Fruit fly (Drosophila melanogaster) whole organism, wandering third instar larva: ENCODE data around the gene Nplp3.

Experiments used
- Abd-B ChIP-seq: fragments of >200 bp; optimal IDR thresholded peaks from 2 replicates; lab custom pipeline; 2017; ENCODE audit warnings: missing biosample characterization, missing genetic modification characterization
- HLH106 ChIP-seq: fragments of 200-800 bp; optimal IDR thresholded peaks from 3 replicates; lab custom pipeline; 2019; ENCODE audit warnings: missing biosample characterization, mild to moderate bottlenecking, missing genetic modification characterization, moderate library complexity
- Hr78 ChIP-seq: fragments of >200 bp; optimal IDR thresholded peaks from 2 replicates; lab custom pipeline; 2017; ENCODE audit warnings: missing biosample characterization, missing genetic modification characterization
- Jra ChIP-seq: sonication (Bioruptor generic); optimal IDR thresholded peaks from 2 replicates; lab custom pipeline; 2016; ENCODE audit warnings: missing biosample characterization, missing genetic modification characterization
- Mio ChIP-seq: sonication (Bioruptor generic); optimal IDR thresholded peaks from 2 replicates; lab custom pipeline; 2016; ENCODE audit warnings: missing biosample characterization, missing genetic modification characterization
- Myc ChIP-seq: fragments of >200 bp; optimal IDR thresholded peaks from 2 replicates; lab custom pipeline; 2017
- OdsH ChIP-seq: fragments of 200-800 bp; sonication (Bioruptor generic); optimal IDR thresholded peaks from 2 replicates; lab custom pipeline; 2016; ENCODE audit warnings: missing biosample characterization, mild to moderate bottlenecking, missing genetic modification characterization
- Sp1 ChIP-seq: fragments of 200-800 bp; sonication (Bioruptor generic); optimal IDR thresholded peaks from 3 replicates; lab custom pipeline; 2019; ENCODE audit warnings: missing biosample characterization, mild to moderate bottlenecking, missing genetic modification characterization, moderate library complexity
- h ChIP-seq: fragments of 200-800 bp; sonication (Bioruptor generic); optimal IDR thresholded peaks from 3 replicates; lab custom pipeline; 2016; ENCODE audit warnings: missing biosample characterization, mild to moderate bottlenecking, missing genetic modification characterization
- pan ChIP-seq: fragments of >200 bp; optimal IDR thresholded peaks from 2 replicates; lab custom pipeline; 2017
- psq ChIP-seq: fragments of 200-800 bp; sonication (Bioruptor generic); optimal IDR thresholded peaks from 3 replicates; lab custom pipeline; 2017; ENCODE audit warnings: missing biosample characterization, mild to moderate bottlenecking, missing genetic modification characterization, moderate library complexity
- rgr ChIP-seq: fragments of 200-800 bp; sonication (Bioruptor generic); optimal IDR thresholded peaks from 3 replicates; lab custom pipeline; 2016; ENCODE audit warnings: missing biosample characterization, mild to moderate bottlenecking, missing genetic modification characterization
- usp ChIP-seq: fragments of >200 bp; optimal IDR thresholded peaks from 2 replicates; lab custom pipeline; 2017; ENCODE audit warnings: missing biosample characterization, missing genetic modification characterization

DNA sequence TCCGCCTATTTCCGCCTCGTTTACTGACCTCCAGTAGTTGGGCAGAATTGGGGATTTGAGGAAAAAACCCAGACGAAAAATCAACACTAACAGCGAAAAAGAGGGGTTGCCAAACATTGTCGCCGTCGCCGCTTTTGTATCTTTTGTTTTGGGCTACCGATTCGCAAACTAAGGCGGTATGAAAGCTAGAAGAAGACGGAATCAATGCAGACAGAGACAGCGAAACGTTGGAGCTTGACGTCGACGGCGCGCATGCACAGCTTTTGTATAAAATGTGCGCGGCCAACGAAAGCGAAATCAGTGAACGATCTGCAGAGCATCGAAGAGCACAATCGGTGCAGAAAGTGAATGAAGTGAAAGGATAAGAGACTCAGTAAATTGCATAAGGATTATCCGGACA, 20.9 kb downstream of the Nplp3 start, which contains the start of gene CG4998:
- TF ChIP-seq rgr (GFP tag; lab: Kevin White, UChicago) = no peak
- no peak for TF ChIP-seq OdsH (GFP tag; lab: Kevin White, UChicago)
- TF ChIP-seq Abd-B (GFP tag; lab: Kevin White, UChicago) = no peak
- no peak for TF ChIP-seq Hr78
- no peak for TF ChIP-seq psq (GFP tag; lab: Kevin White, UChicago)
- no peak for TF ChIP-seq usp (GFP tag; lab: Kevin White, UChicago)
- TF ChIP-seq h (GFP tag; lab: Kevin White, UChicago) = no peak
- TF ChIP-seq pan (lab: Kevin White, UChicago) = no peak
- no peak for TF ChIP-seq Myc (lab: Kevin White, UChicago)
- TF ChIP-seq HLH106 = no peak
- no peak for TF ChIP-seq Mio
- no peak for TF ChIP-seq Sp1 (GFP tag; lab: Kevin White, UChicago)
- TF ChIP-seq Jra (GFP tag; lab: Kevin White, UChicago) = no peak
